Worm (Caenorhabditis elegans) whole organism, L4 larva: Measurements from ENCODE around the gene pqn-96.

Source experiments
- F44E2.7 ChIP-seq: fragments of 200-800 bp; sonication (Bioruptor generic); IDR thresholded peaks from 2 replicates; pipeline ENCODE4 v2.1.2; 2022; ENCODE audit warnings: missing genetic modification characterization, missing compliant biosample characterization
- fos-1 ChIP-seq: fragments of 150-350 bp; optimal IDR thresholded peaks from 2 replicates; lab custom pipeline; 2014; ENCODE audit warnings: missing biosample characterization, missing genetic modification characterization
- mes-2 ChIP-seq: sonication (generic microtip); optimal IDR thresholded peaks from 2 replicates; lab custom pipeline; 2016; ENCODE audit warnings: missing genotype, mild to moderate bottlenecking, missing genetic modification characterization, missing compliant biosample characterization; ENCODE audit not compliant: poor library complexity, severe bottlenecking

DNA sequence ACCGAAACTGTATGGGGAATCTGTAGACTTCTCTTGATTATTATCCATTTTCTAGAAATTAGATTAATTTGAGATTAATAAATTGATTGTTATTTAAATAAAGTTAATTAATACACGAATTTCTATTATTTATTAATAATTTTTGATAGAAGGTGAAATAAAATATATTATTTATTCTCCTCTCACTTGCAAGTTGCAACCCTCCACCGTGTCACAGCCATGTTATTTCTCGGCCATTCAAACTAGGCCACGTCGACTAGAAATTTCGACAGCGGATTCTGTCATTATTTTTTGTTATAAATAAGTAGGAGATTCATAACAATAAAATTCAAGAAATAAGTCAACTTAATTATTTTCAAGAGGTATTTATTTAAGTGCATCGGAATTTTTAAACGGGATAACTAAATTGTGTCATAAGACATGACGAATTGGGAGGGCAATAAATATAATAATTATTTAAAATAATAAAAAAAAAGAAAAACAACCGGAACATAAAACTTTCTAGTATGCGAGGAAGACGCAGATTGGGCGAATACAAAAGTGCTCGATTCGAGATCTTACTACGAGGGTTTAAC is 4.4 kb upstream of the pqn-96 start, which contains the start of gene ufbp-1:
- TF ChIP-seq F44E2.7 (GFP tag; lab: Robert Waterston, UW) (no peak), fos-1 (tag; lab: Kevin White, UChicago) (no peak), mes-2 (tag; lab: Kevin White, UChicago) (peak; percentile 85)
